Worm (Caenorhabditis elegans): ENCODE data around the gene dct-7.

- TF ChIP-seq W03F9.2 (tag; optimal IDR thresholded peaks at IDR 0.05) (no peak), him-1 (tag; optimal IDR thresholded peaks at IDR 0.05) (no peak)
Measured at ce11 chrIV:4270925-4271324, 19.4 kb downstream of the dct-7 start, which contains the start of gene F36A4.2.

Data from whole organism, L4/young adult.